Worm (Caenorhabditis elegans): ENCODE data around the gene F27D9.2.

Gene F27D9.2

ce11 chrX:7710187-7710586 is 37.4 kb downstream of the F27D9.2 start:
- no peak for TF ChIP-seq unc-62 (GFP tag; optimal IDR thresholded peaks at IDR 0.05)

ce11 chrX:7710643-7711042 is 37.9 kb downstream of the F27D9.2 start, which contains the start of gene K09F5.4:
TSS of gene K09F5.4 (minus strand) at chrX:7710743.
- TF ChIP-seq unc-62 (GFP tag; optimal IDR thresholded peaks at IDR 0.05): no peak

ce11 chrX:7712887-7713286 is 40.1 kb downstream of the F27D9.2 start:
- no peak for TF ChIP-seq unc-62 (GFP tag; optimal IDR thresholded peaks at IDR 0.05)

- no peak for TF ChIP-seq unc-62 (GFP tag; optimal IDR thresholded peaks at IDR 0.05)
Observed at ce11 chrX:7715463-7715862, 42.7 kb downstream of the F27D9.2 start.

ce11 chrX:7718972-7719371 is 46.2 kb downstream of the F27D9.2 start, which contains the start of gene K09F5.6:
TSS of gene K09F5.6 (plus strand) at chrX:7719272.
- TF ChIP-seq unc-62 (GFP tag; optimal IDR thresholded peaks at IDR 0.05): no peak

- no peak for TF ChIP-seq unc-62 (GFP tag; optimal IDR thresholded peaks at IDR 0.05)
Observed at ce11 chrX:7720565-7720964, 47.8 kb downstream of the F27D9.2 start.

- no peak for TF ChIP-seq unc-62 (GFP tag; optimal IDR thresholded peaks at IDR 0.05)
Observed at ce11 chrX:7724099-7724498, 51.3 kb downstream of the F27D9.2 start.

- TF ChIP-seq unc-62 (GFP tag; optimal IDR thresholded peaks at IDR 0.05): no peak
Observed at ce11 chrX:7725615-7726014, 52.8 kb downstream of the F27D9.2 start, which contains the start of gene spp-14. TSS of gene spp-14 (plus strand) at chrX:7725979.
